Fruit fly (Drosophila melanogaster) whole organism: ENCODE data around the gene CG6503.

Source experiments
- Dll ChIP-seq: fragments of >200 bp; optimal IDR thresholded peaks from 2 replicates; lab custom pipeline; 2017
- pan ChIP-seq: fragments of >200 bp; optimal IDR thresholded peaks from 2 replicates; lab custom pipeline; 2017
- psq ChIP-seq: fragments of >200 bp; optimal IDR thresholded peaks from 2 replicates; lab custom pipeline; 2017
- usp ChIP-seq: fragments of >200 bp; optimal IDR thresholded peaks from 2 replicates; lab custom pipeline; 2017; ENCODE audit warnings: missing biosample characterization, missing genetic modification characterization, mixed read lengths

dm6 chr3R:26463558-26463957 is 38.7 kb upstream of the CG6503 start:
- no peak for TF ChIP-seq psq
- no peak for TF ChIP-seq usp
- TF ChIP-seq pan (lab: Kevin White, UChicago) = no peak
- no peak for TF ChIP-seq Dll (lab: Kevin White, UChicago)
